Fruit fly (Drosophila melanogaster) whole organism, embryonic: ENCODE results near the gene CG31805.
A peak's percentile ranks its signal among the peaks of the same experiment; 100 is the strongest.

Experiments
- Blimp-1 ChIP-seq: fragments of 200-800 bp; sonication (Bioruptor generic); optimal IDR thresholded peaks from 3 replicates; lab custom pipeline; 2018; ENCODE audit warnings: missing biosample characterization, missing genetic modification characterization, mild to moderate bottlenecking, moderate library complexity, missing genetic modification reagents
- CG12659 ChIP-seq: fragments of 200-800 bp; sonication (Bioruptor generic); optimal IDR thresholded peaks from 3 replicates; lab custom pipeline; 2017; ENCODE audit warnings: mild to moderate bottlenecking, missing biosample characterization, missing genetic modification reagents, missing genetic modification characterization
- CG14014 ChIP-seq: fragments of 200-800 bp; sonication (Bioruptor generic); IDR thresholded peaks from 2 replicates; pipeline ENCODE4 v1.3.6; 2022; ENCODE audit warnings: missing biosample characterization, missing genetic modification characterization
- CG14441 ChIP-seq: fragments of 200-800 bp; sonication (Bioruptor generic); IDR thresholded peaks from 2 replicates; pipeline ENCODE4 v1.3.6; 2022; ENCODE audit warnings: missing biosample characterization, missing genetic modification characterization
- CG14860 ChIP-seq: fragments of 200-800 bp; sonication (Bioruptor generic); IDR thresholded peaks from 3 replicates; pipeline ENCODE4 v1.3.6; 2022; ENCODE audit warnings: missing biosample characterization, missing genetic modification characterization; ENCODE audit not compliant: partially characterized antibody
- CG14965 ChIP-seq: fragments of 200-800 bp; sonication (Bioruptor generic); optimal IDR thresholded peaks from 2 replicates; lab custom pipeline; 2016; ENCODE audit warnings: missing biosample characterization, missing genetic modification characterization, borderline replicate concordance
- CG1603 ChIP-seq: fragments of 200-800 bp; sonication (Bioruptor generic); optimal IDR thresholded peaks from 2 replicates; lab custom pipeline; 2019; ENCODE audit warnings: missing biosample characterization, mild to moderate bottlenecking, missing genetic modification characterization, moderate library complexity
- CG16863 ChIP-seq: fragments of 200-800 bp; sonication (Bioruptor generic); optimal IDR thresholded peaks from 3 replicates; lab custom pipeline; 2016; ENCODE audit warnings: missing biosample characterization, missing genetic modification characterization
- CG31388 ChIP-seq: fragments of 200-800 bp; sonication (Bioruptor generic); optimal IDR thresholded peaks from 2 replicates; lab custom pipeline; 2016; ENCODE audit warnings: missing biosample characterization, missing genetic modification characterization
- CG32532 ChIP-seq: fragments of 200-800 bp; sonication (Bioruptor generic); IDR thresholded peaks from 2 replicates; pipeline ENCODE4 v1.3.6; 2022; ENCODE audit warnings: missing biosample characterization, missing genetic modification characterization
- CG3995 ChIP-seq: fragments of 200-800 bp; sonication (Bioruptor generic); optimal IDR thresholded peaks from 3 replicates; lab custom pipeline; 2016; ENCODE audit warnings: missing biosample characterization, missing genetic modification characterization
- CG42726 ChIP-seq: fragments of 200-800 bp; sonication (Bioruptor generic); IDR thresholded peaks from 2 replicates; pipeline ENCODE4 v1.3.6; 2022; ENCODE audit warnings: missing biosample characterization, missing genetic modification characterization; ENCODE audit not compliant: partially characterized antibody
- CG6272 ChIP-seq: fragments of 200-800 bp; sonication (Bioruptor generic); IDR thresholded peaks from 2 replicates; pipeline ENCODE4 v1.3.6; 2022; ENCODE audit warnings: missing biosample characterization, missing genetic modification characterization
- CG6854 ChIP-seq: fragments of 200-800 bp; sonication (Bioruptor generic); optimal IDR thresholded peaks from 3 replicates; lab custom pipeline; 2017; ENCODE audit warnings: missing biosample characterization, mild to moderate bottlenecking, missing genetic modification characterization
- CG7556 ChIP-seq: fragments of 200-800 bp; sonication (Bioruptor generic); optimal IDR thresholded peaks from 2 replicates; lab custom pipeline; 2017; ENCODE audit warnings: missing biosample characterization, mild to moderate bottlenecking, missing genetic modification characterization
- CG8281 ChIP-seq: fragments of 200-800 bp; sonication (Bioruptor generic); optimal IDR thresholded peaks from 2 replicates; lab custom pipeline; 2018; ENCODE audit warnings: missing biosample characterization, mild to moderate bottlenecking, missing genetic modification characterization, moderate library complexity
- CG8478 ChIP-seq: fragments of >200 bp; optimal IDR thresholded peaks from 2 replicates; lab custom pipeline; 2018
- D ChIP-seq, 2 experiments: fragments of 200-800 bp in 1 of 2; fragments of >200 bp in 1 of 2; sonication (Bioruptor generic) in 1 of 2; optimal IDR thresholded peaks; 2 replicates in 1 of 2; 3 replicates in 1 of 2; lab custom pipeline; 2017; ENCODE audit warnings: mild to moderate bottlenecking in 1 of 2, missing biosample characterization in 1 of 2, missing genetic modification characterization in 1 of 2, missing genetic modification reagents in 1 of 2
- H15 ChIP-seq: fragments of 200-800 bp; sonication (Bioruptor generic); IDR thresholded peaks from 3 replicates; pipeline ENCODE4 v1.3.6; 2022; ENCODE audit warnings: missing biosample characterization, missing genetic modification characterization
- Hr78 ChIP-seq, 2 experiments: fragments of 200-800 bp in 1 of 2; fragments of >200 bp in 1 of 2; sonication (Bioruptor generic) in 1 of 2; optimal IDR thresholded peaks; 2 replicates each; lab custom pipeline; 2017 to 2019; ENCODE audit warnings: missing biosample characterization in 2 of 2, missing genetic modification characterization in 2 of 2, mild to moderate bottlenecking in 1 of 2, moderate library complexity in 1 of 2
- MESR4 ChIP-seq: fragments of 200-800 bp; sonication (Bioruptor generic); optimal IDR thresholded peaks from 2 replicates; lab custom pipeline; 2018; ENCODE audit warnings: missing biosample characterization, mild to moderate bottlenecking, missing genetic modification characterization, moderate library complexity
- Mes4 ChIP-seq: fragments of 200-800 bp; sonication (Bioruptor generic); optimal IDR thresholded peaks from 2 replicates; lab custom pipeline; 2016; ENCODE audit warnings: missing biosample characterization, missing genetic modification characterization
- Mrtf ChIP-seq: fragments of 200-800 bp; sonication (Bioruptor generic); IDR thresholded peaks from 3 replicates; pipeline ENCODE4 v1.3.6; 2022; ENCODE audit warnings: missing biosample characterization, missing genetic modification characterization
- Taf1 ChIP-seq: fragments of 200-800 bp; sonication (Bioruptor generic); IDR thresholded peaks from 2 replicates; pipeline ENCODE4 v1.3.6; 2022; ENCODE audit warnings: missing biosample characterization, missing genetic modification characterization
- Vsx1 ChIP-seq: fragments of 200-800 bp; sonication (Bioruptor generic); optimal IDR thresholded peaks from 2 replicates; lab custom pipeline; 2017; ENCODE audit warnings: missing biosample characterization, mild to moderate bottlenecking, missing genetic modification characterization, missing genetic modification reagents
- YL-1 ChIP-seq: fragments of 200-800 bp; sonication (Bioruptor generic); optimal IDR thresholded peaks from 3 replicates; lab custom pipeline; 2017; ENCODE audit warnings: missing biosample characterization, mild to moderate bottlenecking, missing genetic modification characterization
- bbx ChIP-seq: fragments of 200-800 bp; sonication (Bioruptor generic); IDR thresholded peaks from 2 replicates; pipeline ENCODE4 v1.3.6; 2022; ENCODE audit warnings: missing biosample characterization, missing genetic modification characterization; ENCODE audit not compliant: partially characterized antibody
- br ChIP-seq: fragments of >200 bp; optimal IDR thresholded peaks from 2 replicates; lab custom pipeline; 2017
- bsh ChIP-seq, 2 experiments: fragments of 200-800 bp; sonication (Bioruptor generic); optimal IDR thresholded peaks; 2 replicates each; lab custom pipeline; 2017 to 2018; ENCODE audit warnings: mild to moderate bottlenecking in 2 of 2, missing biosample characterization in 2 of 2, missing genetic modification characterization in 2 of 2, moderate library complexity in 1 of 2
- btn ChIP-seq: fragments of 200-800 bp; sonication (Bioruptor generic); optimal IDR thresholded peaks from 2 replicates; lab custom pipeline; 2016; ENCODE audit warnings: missing biosample characterization, missing genetic modification characterization
- cato ChIP-seq: fragments of 200-800 bp; sonication (Bioruptor generic); optimal IDR thresholded peaks from 2 replicates; lab custom pipeline; 2016; ENCODE audit warnings: missing biosample characterization, missing genetic modification characterization, borderline replicate concordance
- cg ChIP-seq: fragments of 200-800 bp; sonication (Bioruptor generic); optimal IDR thresholded peaks from 3 replicates; lab custom pipeline; 2019; ENCODE audit warnings: missing biosample characterization, mild to moderate bottlenecking, missing genetic modification characterization, moderate library complexity
- chinmo ChIP-seq: fragments of 200-800 bp; sonication (Bioruptor generic); IDR thresholded peaks from 4 replicates; pipeline ENCODE4 v1.3.6; 2022; ENCODE audit warnings: missing biosample characterization, missing genetic modification characterization; ENCODE audit not compliant: partially characterized antibody
- crol ChIP-seq: fragments of 200-800 bp; sonication (Bioruptor generic); IDR thresholded peaks from 2 replicates; pipeline ENCODE4 v1.3.6; 2022; ENCODE audit warnings: missing biosample characterization, missing genetic modification characterization
- dmrt11E ChIP-seq: fragments of 200-800 bp; sonication (Bioruptor generic); optimal IDR thresholded peaks from 3 replicates; lab custom pipeline; 2018; ENCODE audit warnings: missing biosample characterization, mild to moderate bottlenecking, missing genetic modification characterization, moderate library complexity
- exex ChIP-seq: fragments of 200-800 bp; sonication (Bioruptor generic); optimal IDR thresholded peaks from 4 replicates; lab custom pipeline; 2018; ENCODE audit warnings: missing biosample characterization, mild to moderate bottlenecking, missing genetic modification characterization, moderate library complexity
- gem ChIP-seq: fragments of 200-800 bp; sonication (Bioruptor generic); optimal IDR thresholded peaks from 2 replicates; lab custom pipeline; 2019; ENCODE audit warnings: missing biosample characterization, mild to moderate bottlenecking, missing genetic modification characterization, moderate library complexity
- kay ChIP-seq: fragments of 200-800 bp; sonication (Bioruptor generic); optimal IDR thresholded peaks from 2 replicates; lab custom pipeline; 2016; ENCODE audit warnings: missing biosample characterization, missing genetic modification characterization
- prd ChIP-seq, 3 experiments: fragments of >200 bp in 2 of 3; fragments of 200-800 bp in 1 of 3; sonication (Bioruptor generic) in 1 of 3; optimal IDR thresholded peaks in 2 of 3; IDR thresholded peaks in 1 of 3; 2 replicates in 2 of 3; 3 replicates in 1 of 3; pipeline versions ENCODE4 v1.3.6 to Lab custom; 2017 to 2022; ENCODE audit warnings: missing biosample characterization in 1 of 3, missing genetic modification characterization in 1 of 3
- ssp ChIP-seq: fragments of 200-800 bp; sonication (Bioruptor generic); IDR thresholded peaks from 2 replicates; pipeline ENCODE4 v1.3.6; 2022; ENCODE audit warnings: missing biosample characterization, missing genetic modification characterization
- stc ChIP-seq: fragments of 200-800 bp; sonication (Bioruptor generic); IDR thresholded peaks from 2 replicates; pipeline ENCODE4 v1.3.6; 2022; ENCODE audit warnings: missing biosample characterization, missing genetic modification characterization
- usp ChIP-seq: fragments of >200 bp; optimal IDR thresholded peaks from 2 replicates; lab custom pipeline; 2017; ENCODE audit warnings: missing biosample characterization, missing genetic modification characterization
- vnd ChIP-seq: fragments of 200-800 bp; sonication (Bioruptor generic); IDR thresholded peaks from 3 replicates; pipeline ENCODE4 v1.3.6; 2022; ENCODE audit warnings: missing biosample characterization, missing genetic modification characterization; ENCODE audit not compliant: partially characterized antibody
- z ChIP-seq: fragments of 200-800 bp; sonication (Bioruptor generic); IDR thresholded peaks from 3 replicates; pipeline ENCODE4 v1.3.6; 2022; ENCODE audit warnings: missing biosample characterization, missing genetic modification characterization

The CG31805 gene

DNA sequence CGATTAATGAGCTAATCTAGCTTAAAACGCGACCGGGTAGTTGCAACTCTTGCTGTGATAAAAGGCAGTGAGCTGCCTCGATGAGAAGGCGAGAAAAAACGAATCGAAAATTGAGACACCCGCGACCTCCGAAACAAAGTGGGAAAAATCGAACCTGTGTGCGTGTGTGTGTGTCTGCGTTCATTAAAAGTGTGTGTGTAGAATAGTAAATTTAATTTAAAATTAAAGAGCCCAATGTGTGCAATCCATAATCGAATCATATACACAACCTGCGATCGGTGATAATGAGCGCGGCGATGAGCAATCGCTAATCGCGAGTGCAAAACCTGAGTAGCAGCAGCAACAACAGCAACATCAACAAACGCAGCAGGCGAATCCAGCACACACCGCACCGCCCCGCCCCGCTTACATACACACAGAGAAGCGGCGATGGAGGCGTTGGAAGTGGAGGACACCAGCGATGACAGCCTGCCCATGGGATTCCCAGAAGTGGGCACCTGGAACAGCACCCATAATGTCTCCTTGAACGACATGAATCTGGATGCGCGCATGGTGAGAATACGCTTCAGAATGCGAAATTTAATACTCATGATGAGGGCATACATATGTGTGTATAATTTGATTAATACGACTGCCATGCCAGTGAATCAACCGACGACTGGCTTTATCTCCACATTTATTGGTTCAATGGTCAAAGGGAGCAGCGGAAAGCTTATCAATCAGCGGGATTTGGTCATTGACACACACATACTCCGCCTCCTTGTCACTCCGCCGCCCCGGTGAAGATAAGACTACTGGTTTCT is 11.5 kb downstream of the CG31805 start (continued):
- TF ChIP-seq prd (optimal IDR thresholded peaks at IDR 0.05; lab: Kevin White, UChicago) (no peak), prd (GFP tag; IDR thresholded peaks at IDR 0.05; lab: Robert Waterston, UW) (0 out of 3 replicates have a peak, but pooled peaks have one; percentile 18), exex (peak; percentile 45), chinmo (GFP tag; lab: Robert Waterston, UW) (peak; percentile 64; the same call in 1 of the 4 replicates), crol (GFP tag; lab: Robert Waterston, UW) (peak; percentile 92), CG14014 (GFP tag; lab: Robert Waterston, UW) (0 out of 2 replicates have a peak, but pooled peaks have one; percentile 8), CG14441 (no peak), cg (GFP tag; lab: Kevin White, UChicago) (peak; percentile 90), MESR4 (peak; percentile 86), Mes4 (no peak), Hr78 (GFP tag; optimal IDR thresholded peaks at IDR 0.05; lab: Kevin White, UChicago) (peak in 1 of 2 experiments; percentile 90)

DNA sequence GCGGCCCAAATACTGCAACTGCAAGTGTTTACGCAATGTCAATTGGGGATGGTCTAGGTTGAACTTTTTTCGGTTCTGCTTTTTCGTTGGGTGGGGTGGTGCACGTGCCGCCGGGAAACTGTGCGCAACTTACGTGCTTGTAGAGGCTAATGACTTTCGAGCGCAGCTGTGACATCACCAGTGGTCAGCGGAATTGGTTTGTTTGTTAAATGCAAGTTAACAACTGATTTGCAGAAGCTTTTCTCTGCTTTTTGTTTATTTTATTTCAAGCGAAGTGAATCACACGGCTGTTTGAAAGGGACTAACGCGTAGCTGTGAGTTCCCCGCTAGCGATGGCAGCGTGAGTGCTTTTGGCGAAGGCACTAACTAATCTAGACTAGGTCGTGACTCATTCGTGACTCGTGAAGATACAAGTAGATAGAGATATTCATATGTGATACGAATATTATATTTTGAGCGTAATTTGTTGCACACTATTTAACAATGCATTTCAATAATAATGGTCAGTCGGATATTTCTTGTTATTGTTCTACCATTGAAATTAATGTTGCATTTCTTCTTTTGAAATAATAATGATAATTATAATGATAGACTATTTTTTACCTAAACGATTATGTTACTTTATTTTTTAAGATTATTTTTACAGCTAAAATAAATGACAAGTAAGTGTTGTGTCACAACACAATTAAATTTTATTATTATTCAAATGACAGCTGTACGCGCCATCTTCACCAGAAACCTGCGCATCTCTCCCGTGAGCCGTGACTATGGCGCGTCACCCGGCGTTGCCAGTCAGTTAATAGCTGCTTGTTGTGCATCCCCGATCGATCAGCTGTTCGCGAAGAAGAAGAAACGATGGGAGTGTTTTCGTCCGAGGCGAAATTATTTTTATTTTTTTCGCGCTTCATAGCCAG is 12.4 kb downstream of the CG31805 start, which contains the start of the genes osi and tweek:
Gene osi, minus strand, starts transcription at position 307 of the 914 bp plus-strand sequence.
Gene tweek, plus strand, starts transcription at position 831 of the 914 bp plus-strand sequence.
- TF ChIP-seq vnd (GFP tag; lab: Robert Waterston, UW), result peak; percentile 87
- TF ChIP-seq kay, result peak; percentile 92
- peak; percentile 60 for TF ChIP-seq Mrtf
- TF ChIP-seq cato, result peak; percentile 72
- peak; percentile 90 for TF ChIP-seq bbx (GFP tag; lab: Robert Waterston, UW)
- no peak for TF ChIP-seq btn (GFP tag; lab: Kevin White, UChicago)
- no peak for TF ChIP-seq bsh (GFP tag; optimal IDR thresholded peaks at IDR 0.05; lab: Kevin White, UChicago)
- peak; percentile 40 for TF ChIP-seq ssp (GFP tag; lab: Robert Waterston, UW)
- no peak for TF ChIP-seq Mes4
- peak; percentile 94 for TF ChIP-seq CG3995 (GFP tag; lab: Kevin White, UChicago)
- peak; percentile 8 for TF ChIP-seq CG31388 (GFP tag; lab: Kevin White, UChicago)
- no peak for TF ChIP-seq D (optimal IDR thresholded peaks at IDR 0.05; lab: Kevin White, UChicago)
- peak; percentile 29 for TF ChIP-seq D (GFP tag; optimal IDR thresholded peaks at IDR 0.05; lab: Kevin White, UChicago)
- TF ChIP-seq CG32532 (GFP tag; lab: Robert Waterston, UW), result peak; percentile 49
- TF ChIP-seq Blimp-1, result no peak
- no peak for TF ChIP-seq CG6854 (GFP tag; lab: Kevin White, UChicago)
- TF ChIP-seq YL-1 (GFP tag; lab: Kevin White, UChicago), result peak; percentile 38
- TF ChIP-seq CG8281 (tag; lab: Kevin White, UChicago), result no peak
- TF ChIP-seq H15 (GFP tag; lab: Robert Waterston, UW), result 0 out of 3 replicates have a peak, but pooled peaks have one; percentile 11
- no peak for TF ChIP-seq z (GFP tag; lab: Robert Waterston, UW)
- peak; percentile 95 for TF ChIP-seq CG42726
- no peak for TF ChIP-seq usp
- TF ChIP-seq Vsx1, result no peak
- TF ChIP-seq CG8478 (lab: Kevin White, UChicago), result no peak
- peak; percentile 69 for TF ChIP-seq CG7556 (GFP tag; lab: Kevin White, UChicago)
- peak; percentile 67; the same call in 2 of the 3 replicates for TF ChIP-seq CG14860 (GFP tag; lab: Robert Waterston, UW)
- no peak for TF ChIP-seq Taf1 (GFP tag; lab: Robert Waterston, UW)
- peak; percentile 26 for TF ChIP-seq CG16863
- TF ChIP-seq CG12659 (GFP tag; lab: Kevin White, UChicago), result peak; percentile 65
- peak; percentile 66 for TF ChIP-seq dmrt11E (tag; lab: Kevin White, UChicago)
- peak; percentile 83 for TF ChIP-seq gem (tag; lab: Kevin White, UChicago)
- no peak for TF ChIP-seq CG14965 (GFP tag; lab: Kevin White, UChicago)
- no peak for TF ChIP-seq br (lab: Kevin White, UChicago)
- TF ChIP-seq stc (GFP tag; lab: Robert Waterston, UW), result no peak
- TF ChIP-seq CG1603, result peak; percentile 46
- TF ChIP-seq CG6272, result peak; percentile 39
